Fruit fly (Drosophila melanogaster) whole organism, pupa: ENCODE results near the gene CG9837.

Experiments
- CG10348 ChIP-seq: fragments of 200-800 bp; sonication (Bioruptor generic); IDR thresholded peaks from 2 replicates; pipeline ENCODE4 v1.3.6; 2022; ENCODE audit warnings: missing biosample characterization, missing genetic modification characterization
- CG12605 ChIP-seq: fragments of 200-800 bp; sonication (Bioruptor generic); IDR thresholded peaks from 2 replicates; pipeline ENCODE4 v1.3.6; 2022; ENCODE audit warnings: missing biosample characterization, missing genetic modification characterization
- CG13204 ChIP-seq: fragments of 200-800 bp; sonication (Bioruptor generic); optimal IDR thresholded peaks from 2 replicates; lab custom pipeline; 2018; ENCODE audit warnings: missing biosample characterization, mild to moderate bottlenecking, missing genetic modification characterization, moderate library complexity
- CG14655 ChIP-seq: fragments of 200-800 bp; sonication (Bioruptor generic); optimal IDR thresholded peaks from 3 replicates; lab custom pipeline; 2017; ENCODE audit warnings: mild to moderate bottlenecking, missing biosample characterization, missing genetic modification reagents, missing genetic modification characterization
- CG15710 ChIP-seq: fragments of 200-800 bp; sonication (Bioruptor generic); optimal IDR thresholded peaks from 2 replicates; lab custom pipeline; 2018; ENCODE audit warnings: missing biosample characterization, mild to moderate bottlenecking, missing genetic modification characterization, moderate library complexity
- CG17806 ChIP-seq: fragments of 200-800 bp; sonication (Bioruptor generic); optimal IDR thresholded peaks from 2 replicates; lab custom pipeline; 2018; ENCODE audit warnings: missing biosample characterization, mild to moderate bottlenecking, missing genetic modification characterization, moderate library complexity
- CG32121 ChIP-seq: fragments of 200-800 bp; sonication (Bioruptor generic); IDR thresholded peaks from 2 replicates; pipeline ENCODE4 v1.3.6; 2022; ENCODE audit warnings: missing biosample characterization, missing genetic modification characterization
- CG34367 ChIP-seq: fragments of 200-800 bp; sonication (Bioruptor generic); optimal IDR thresholded peaks from 2 replicates; lab custom pipeline; 2018; ENCODE audit warnings: missing biosample characterization, mild to moderate bottlenecking, missing genetic modification characterization
- CG4496 ChIP-seq: fragments of 200-800 bp; sonication (Bioruptor generic); IDR thresholded peaks from 3 replicates; pipeline ENCODE4 v1.3.6; 2022; ENCODE audit warnings: missing biosample characterization, missing genetic modification characterization
- CG8159 ChIP-seq: fragments of 200-800 bp; sonication (Bioruptor generic); optimal IDR thresholded peaks from 3 replicates; lab custom pipeline; 2018; ENCODE audit warnings: missing biosample characterization, mild to moderate bottlenecking, missing genetic modification characterization, moderate library complexity
- CG8301 ChIP-seq: fragments of 200-800 bp; sonication (Bioruptor generic); optimal IDR thresholded peaks from 2 replicates; lab custom pipeline; 2018; ENCODE audit warnings: missing biosample characterization, mild to moderate bottlenecking, missing genetic modification characterization
- CG9948 ChIP-seq: fragments of 200-800 bp; sonication (Bioruptor generic); optimal IDR thresholded peaks from 2 replicates; lab custom pipeline; 2018; ENCODE audit warnings: missing biosample characterization, mild to moderate bottlenecking, missing genetic modification characterization, moderate library complexity
- D1 ChIP-seq: fragments of 200-800 bp; sonication (Bioruptor generic); optimal IDR thresholded peaks from 2 replicates; lab custom pipeline; 2018; ENCODE audit warnings: missing biosample characterization, mild to moderate bottlenecking, missing genetic modification characterization, moderate library complexity
- EcR ChIP-seq: fragments of 200-800 bp; sonication (Bioruptor generic); optimal IDR thresholded peaks from 3 replicates; lab custom pipeline; 2019; ENCODE audit warnings: missing biosample characterization, missing genetic modification characterization, mild to moderate bottlenecking, moderate library complexity, missing genetic modification reagents
- Ets98B ChIP-seq: fragments of 200-800 bp; sonication (Bioruptor generic); IDR thresholded peaks from 2 replicates; pipeline ENCODE4 v1.3.6; 2022; ENCODE audit warnings: missing biosample characterization, missing genetic modification characterization
- Pif1A ChIP-seq: fragments of 200-800 bp; sonication (Bioruptor generic); optimal IDR thresholded peaks from 3 replicates; lab custom pipeline; 2016; ENCODE audit warnings: missing biosample characterization, missing genetic modification characterization
- Pif1B ChIP-seq: fragments of 200-800 bp; sonication (Bioruptor generic); optimal IDR thresholded peaks from 3 replicates; lab custom pipeline; 2016; ENCODE audit warnings: missing biosample characterization, missing genetic modification characterization
- Snoo ChIP-seq: fragments of 200-800 bp; sonication (Bioruptor generic); optimal IDR thresholded peaks from 3 replicates; lab custom pipeline; 2017; ENCODE audit warnings: missing biosample characterization, mild to moderate bottlenecking, missing genetic modification characterization, inconsistent platforms
- fd96Ca ChIP-seq: fragments of 200-800 bp; sonication (Bioruptor generic); IDR thresholded peaks from 3 replicates; pipeline ENCODE4 v1.3.6; 2022; ENCODE audit warnings: missing biosample characterization, missing genetic modification characterization
- gl ChIP-seq: fragments of 200-800 bp; sonication (Bioruptor generic); optimal IDR thresholded peaks from 2 replicates; lab custom pipeline; 2018; ENCODE audit warnings: missing biosample characterization, mild to moderate bottlenecking, missing genetic modification characterization
- rn ChIP-seq: fragments of 200-800 bp; sonication (Bioruptor generic); IDR thresholded peaks from 2 replicates; pipeline ENCODE4 v1.3.6; 2022; ENCODE audit warnings: missing biosample characterization, missing genetic modification characterization

CG9837 gene

DNA sequence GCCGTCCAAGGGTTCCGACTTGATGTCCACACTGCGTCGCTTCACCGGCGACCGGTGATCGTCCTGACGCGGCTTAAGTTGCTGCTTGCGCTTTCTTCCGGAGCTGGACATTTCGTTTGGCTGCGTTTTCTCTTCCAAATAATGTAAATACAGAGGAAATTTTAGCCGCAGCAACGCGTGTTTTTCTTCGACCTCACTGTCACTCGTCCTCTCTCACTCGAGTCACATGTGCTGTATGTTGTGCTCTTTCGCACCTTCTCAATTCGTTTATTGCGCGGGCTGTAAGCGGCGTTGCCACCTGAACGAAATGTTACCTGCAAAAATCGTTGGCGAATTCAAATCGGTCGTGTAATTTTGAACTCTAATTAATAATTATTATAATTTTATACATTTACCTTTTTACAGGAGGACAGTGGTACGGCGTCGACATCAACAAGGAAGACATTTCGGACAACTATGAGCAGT is 8.0 kb downstream of the CG9837 start, which contains the start of gene CG9839:
Gene CG9839, minus strand, starts transcription at position 415 of the 465 bp plus-strand sequence.
- peak; percentile 16; the same call in 1 of the 2 replicates for TF ChIP-seq Ets98B (GFP tag; lab: Robert Waterston, UW)
- TF ChIP-seq D1, result no peak
- no peak for TF ChIP-seq CG17806

DNA sequence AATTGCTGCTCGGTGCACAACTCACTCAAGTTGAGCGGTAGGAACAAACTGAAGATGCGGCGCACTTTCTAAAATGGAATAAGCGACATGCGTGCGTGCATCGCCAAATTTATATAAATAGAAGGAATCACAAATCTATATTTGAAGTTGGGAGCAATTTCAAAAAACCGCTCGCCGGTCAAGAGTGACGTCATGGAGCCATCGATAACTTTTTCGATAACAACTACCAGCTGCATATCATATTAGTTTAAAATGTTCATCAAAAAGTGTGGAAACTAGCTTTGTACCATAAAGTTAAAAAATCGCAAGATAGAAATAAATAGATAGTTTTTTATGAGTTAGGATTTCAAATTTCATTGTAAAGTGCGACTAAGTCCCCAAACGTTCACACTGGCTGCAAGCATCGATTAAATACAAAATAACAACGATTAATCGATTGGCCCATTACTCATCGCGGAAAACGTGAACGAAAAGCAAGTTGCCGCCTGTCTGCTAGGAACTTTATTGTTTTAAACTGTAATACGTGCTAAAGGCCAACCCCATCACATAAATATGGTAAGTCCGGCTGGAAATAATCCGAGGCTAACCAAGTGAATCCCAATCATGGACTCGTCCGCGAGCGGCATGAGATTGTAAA is 12.1 kb downstream of the CG9837 start, which contains the start of the genes Pif1A, Pif1B and CCT7:
Gene Pif1A, minus strand, starts transcription at position 51 of the 637 bp plus-strand sequence.
Gene Pif1B, minus strand, starts transcription at position 51 of the 637 bp plus-strand sequence.
Gene CCT7, plus strand, starts transcription at position 439 of the 637 bp plus-strand sequence.
- TF ChIP-seq Pif1B (GFP tag; lab: Kevin White, UChicago) (no peak), rn (no peak), EcR (no peak), CG8301 (tag; lab: Kevin White, UChicago) (no peak), CG13204 (GFP tag; lab: Kevin White, UChicago) (no peak)

DNA sequence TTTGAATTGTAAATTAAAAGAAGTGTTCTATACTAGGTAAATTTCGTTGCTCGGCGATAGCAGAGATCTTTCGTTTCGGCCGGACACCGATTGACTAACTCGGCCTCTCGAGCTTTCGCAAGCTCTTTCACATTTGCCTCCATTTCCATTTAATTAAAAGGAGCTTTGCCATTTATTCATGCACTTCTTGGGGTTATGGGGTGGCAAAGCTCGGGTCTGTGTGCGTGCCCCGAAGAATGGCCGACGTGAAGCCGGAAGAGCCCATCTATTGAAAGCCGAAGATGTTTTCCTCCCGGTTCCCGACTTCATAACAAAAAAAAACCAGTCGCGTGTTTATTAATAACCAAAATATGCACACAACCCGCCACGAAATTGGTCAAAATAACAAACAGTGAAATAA is 13.5 kb downstream of the CG9837 start:
- TF ChIP-seq CG8301 (tag; lab: Kevin White, UChicago), result no peak
- no peak for TF ChIP-seq CG34367 (tag; lab: Kevin White, UChicago)
- no peak for TF ChIP-seq EcR
- no peak for TF ChIP-seq D1
- TF ChIP-seq CG4496 (GFP tag; lab: Robert Waterston, UW), result 0 out of 3 replicates have a peak, but pooled peaks have one; percentile 25
- TF ChIP-seq CG12605, result 0 out of 2 replicates have a peak, but pooled peaks have one; percentile 22
- no peak for TF ChIP-seq Pif1B (GFP tag; lab: Kevin White, UChicago)
- TF ChIP-seq CG13204 (GFP tag; lab: Kevin White, UChicago), result no peak
- TF ChIP-seq CG8159 (tag; lab: Kevin White, UChicago), result no peak
- no peak for TF ChIP-seq CG9948 (tag; lab: Kevin White, UChicago)
- no peak for TF ChIP-seq Snoo (tag; lab: Kevin White, UChicago)
- TF ChIP-seq CG10348 (GFP tag; lab: Robert Waterston, UW), result no peak
- TF ChIP-seq Pif1A (GFP tag; lab: Kevin White, UChicago), result no peak

- TF ChIP-seq CG32121 (GFP tag; lab: Robert Waterston, UW) (no peak), CG8159 (tag; lab: Kevin White, UChicago) (no peak), CG14655 (no peak), CG34367 (tag; lab: Kevin White, UChicago) (no peak), Snoo (tag; lab: Kevin White, UChicago) (no peak), Ets98B (GFP tag; lab: Robert Waterston, UW) (no peak), EcR (no peak)
These were observed 15.0 kb downstream of the CG9837 start for dm6 chr3R:8798332-8798731.

DNA sequence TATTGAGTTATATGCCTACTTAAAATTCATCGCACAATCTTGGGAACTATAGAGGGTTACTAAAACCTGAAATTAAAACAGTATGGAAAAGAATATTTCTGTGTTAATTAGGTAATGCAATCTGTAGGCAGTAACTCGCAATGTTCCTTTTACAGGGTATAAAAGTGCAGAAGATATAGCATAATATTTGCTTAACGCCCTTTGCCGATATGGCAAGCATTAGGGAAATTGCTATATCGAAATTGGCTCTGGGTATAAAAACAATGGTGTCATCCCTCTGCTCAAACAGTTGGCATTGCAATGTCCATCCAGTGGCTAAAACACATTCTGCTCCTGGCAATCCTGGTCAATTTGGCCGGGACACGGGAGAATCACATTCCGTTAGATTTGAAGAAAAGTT is 19.0 kb downstream of the CG9837 start, which contains the start of gene Ir85a:
Gene Ir85a, plus strand, starts transcription at position 301 of the 400 bp plus-strand sequence.
- TF ChIP-seq CG8301 (tag; lab: Kevin White, UChicago) (no peak), CG14655 (no peak), gl (no peak), CG15710 (tag; lab: Kevin White, UChicago) (no peak), CG9948 (tag; lab: Kevin White, UChicago) (no peak), fd96Ca (GFP tag; lab: Robert Waterston, UW) (no peak), CG10348 (GFP tag; lab: Robert Waterston, UW) (no peak), D1 (no peak), EcR (no peak), CG13204 (GFP tag; lab: Kevin White, UChicago) (no peak), rn (no peak), Pif1A (GFP tag; lab: Kevin White, UChicago) (no peak), Ets98B (GFP tag; lab: Robert Waterston, UW) (no peak), Pif1B (GFP tag; lab: Kevin White, UChicago) (no peak), CG17806 (no peak), CG12605 (no peak), Snoo (tag; lab: Kevin White, UChicago) (no peak), CG34367 (tag; lab: Kevin White, UChicago) (no peak), CG32121 (GFP tag; lab: Robert Waterston, UW) (no peak)

- TF ChIP-seq CG13204 (GFP tag; lab: Kevin White, UChicago) (peak; percentile 19), CG14655 (no peak), fd96Ca (GFP tag; lab: Robert Waterston, UW) (0 out of 3 replicates have a peak, but pooled peaks have one; percentile 17)
These were observed 19.7 kb downstream of the CG9837 start for dm6 chr3R:8793726-8794125.
